Worm (Caenorhabditis elegans) whole organism, L1 larva: ENCODE measurements around the gene Y32B12B.1.

Experiments
- C16A3.4 ChIP-seq: fragments of 150-350 bp; optimal IDR thresholded peaks from 2 replicates; lab custom pipeline; 2014; ENCODE audit warnings: missing biosample characterization, missing genetic modification characterization
- F16B12.6 ChIP-seq: fragments of 150-350 bp; optimal IDR thresholded peaks from 2 replicates; lab custom pipeline; 2014; ENCODE audit warnings: missing biosample characterization, missing genetic modification characterization
- alr-1 ChIP-seq: fragments of 200-800 bp; sonication (Bioruptor generic); optimal IDR thresholded peaks from 2 replicates; lab custom pipeline; 2018; ENCODE audit warnings: borderline replicate concordance, mild to moderate bottlenecking, missing genetic modification characterization, missing compliant biosample characterization
- ama-1 ChIP-seq: fragments of 150-350 bp; optimal IDR thresholded peaks from 2 replicates; lab custom pipeline; 2014
- blmp-1 ChIP-seq: fragments of 150-350 bp; optimal IDR thresholded peaks from 2 replicates; lab custom pipeline; 2014; ENCODE audit warnings: missing biosample characterization, missing genetic modification characterization
- ceh-63 ChIP-seq: fragments of 200-800 bp; sonication (Bioruptor generic); optimal IDR thresholded peaks from 2 replicates; lab custom pipeline; 2018; ENCODE audit warnings: mild to moderate bottlenecking, missing genetic modification characterization, missing compliant biosample characterization
- ceh-82 ChIP-seq, 3 experiments: fragments of 150-350 bp in 1 of 3; sonication (generic microtip) in 2 of 3; optimal IDR thresholded peaks; 2 replicates each; lab custom pipeline; 2014 to 2017; ENCODE audit warnings: missing biosample characterization in 3 of 3, missing genetic modification characterization in 3 of 3
- ceh-88 ChIP-seq: fragments of 200-800 bp; sonication (Bioruptor generic); IDR thresholded peaks from 2 replicates; pipeline ENCODE4 v1.3.6; 2022; ENCODE audit warnings: missing genetic modification characterization, missing compliant biosample characterization
- ces-1 ChIP-seq: fragments of 150-350 bp; optimal IDR thresholded peaks from 2 replicates; lab custom pipeline; 2014; ENCODE audit warnings: missing biosample characterization, missing genetic modification reagents, missing genetic modification characterization
- dpl-1 ChIP-seq, 3 experiments: fragments of 150-350 bp in 2 of 3; sonication (generic microtip) in 1 of 3; optimal IDR thresholded peaks; 2 replicates each; lab custom pipeline; 2014 to 2017; ENCODE audit warnings: missing biosample characterization in 3 of 3, missing genetic modification characterization in 3 of 3, missing genetic modification reagents in 3 of 3
- dsc-1 ChIP-seq: sonication (generic microtip); optimal IDR thresholded peaks from 2 replicates; lab custom pipeline; 2016; ENCODE audit warnings: mild to moderate bottlenecking, missing genetic modification characterization, missing compliant biosample characterization
- efl-1 ChIP-seq, 4 experiments: fragments of 150-350 bp; optimal IDR thresholded peaks in 3 of 4; peaks in 1 of 4; 1 replicate in 1 of 4; 2 replicates in 3 of 4; lab custom pipeline; 2014; ENCODE audit warnings: missing biosample characterization in 2 of 4, missing genetic modification characterization in 2 of 4, missing genetic modification reagents in 2 of 4
- egl-27 ChIP-seq, 2 experiments: fragments of 150-350 bp in 1 of 2; sonication (generic microtip); optimal IDR thresholded peaks; 3 replicates each; lab custom pipeline; 2017 to 2018; ENCODE audit warnings: missing biosample characterization in 2 of 2, missing genetic modification characterization in 2 of 2, missing genetic modification reagents in 2 of 2
- fkh-8 ChIP-seq: sonication (generic microtip); optimal IDR thresholded peaks from 2 replicates; lab custom pipeline; 2016; ENCODE audit warnings: mild to moderate bottlenecking, missing genetic modification characterization, missing compliant biosample characterization
- hlh-4 ChIP-seq: sonication (generic microtip); optimal IDR thresholded peaks from 2 replicates; lab custom pipeline; 2016; ENCODE audit warnings: mild to moderate bottlenecking, missing genetic modification characterization, missing compliant biosample characterization
- jun-1 ChIP-seq: fragments of 150-350 bp; optimal IDR thresholded peaks from 2 replicates; lab custom pipeline; 2014; ENCODE audit warnings: missing biosample characterization, missing genetic modification reagents, missing genetic modification characterization
- lin-13 ChIP-seq: fragments of 150-350 bp; optimal IDR thresholded peaks from 2 replicates; lab custom pipeline; 2014; ENCODE audit warnings: missing biosample characterization, missing genetic modification reagents, missing genetic modification characterization
- lin-14 ChIP-seq: fragments of 200-800 bp; sonication (Bioruptor generic); optimal IDR thresholded peaks from 2 replicates; lab custom pipeline; 2018; ENCODE audit warnings: mild to moderate bottlenecking, missing genetic modification characterization, moderate library complexity, missing compliant biosample characterization
- lin-15B ChIP-seq: fragments of 150-350 bp; sonication (generic microtip); optimal IDR thresholded peaks from 3 replicates; lab custom pipeline; 2014; ENCODE audit warnings: missing biosample characterization, missing genetic modification characterization
- lin-35 ChIP-seq, 2 experiments: fragments of 150-350 bp; optimal IDR thresholded peaks; 2 replicates each; lab custom pipeline; 2014; ENCODE audit warnings: missing biosample characterization in 2 of 2, missing genetic modification characterization in 2 of 2, missing genetic modification reagents in 2 of 2
- lir-3 ChIP-seq: sonication (generic microtip); optimal IDR thresholded peaks from 2 replicates; lab custom pipeline; 2016; ENCODE audit warnings: mild to moderate bottlenecking, missing genetic modification characterization, moderate library complexity, missing compliant biosample characterization; ENCODE audit not compliant: poor library complexity
- lsy-2 ChIP-seq, 2 experiments: fragments of 150-350 bp; optimal IDR thresholded peaks; 2 replicates each; lab custom pipeline; 2014; ENCODE audit warnings: missing biosample characterization in 2 of 2, missing genetic modification characterization in 2 of 2
- mdl-1 ChIP-seq, 2 experiments: fragments of 150-350 bp; optimal IDR thresholded peaks; 2 replicates each; lab custom pipeline; 2014 to 2017; ENCODE audit warnings: missing biosample characterization in 2 of 2, missing genetic modification characterization in 2 of 2, inconsistent platforms in 1 of 2
- mef-2 ChIP-seq: fragments of 150-350 bp; optimal IDR thresholded peaks from 2 replicates; lab custom pipeline; 2014; ENCODE audit warnings: missing biosample characterization, missing genetic modification characterization
- mep-1 ChIP-seq: fragments of 150-350 bp; optimal IDR thresholded peaks from 2 replicates; lab custom pipeline; 2014; ENCODE audit warnings: missing biosample characterization, missing genetic modification characterization
- nhr-12 ChIP-seq: sonication (generic microtip); optimal IDR thresholded peaks from 2 replicates; lab custom pipeline; 2017; ENCODE audit warnings: missing biosample characterization, missing genetic modification characterization
- nhr-19 ChIP-seq: fragments of 200-800 bp; sonication (Bioruptor generic); conservative IDR thresholded peaks from 2 replicates; pipeline ENCODE4 v1.3.6; 2022; ENCODE audit warnings: missing genetic modification characterization, missing compliant biosample characterization
- nhr-20 ChIP-seq: sonication (generic microtip); optimal IDR thresholded peaks from 2 replicates; lab custom pipeline; 2016; ENCODE audit warnings: mild to moderate bottlenecking, missing genetic modification characterization, missing compliant biosample characterization
- nhr-47 ChIP-seq: sonication (generic microtip); optimal IDR thresholded peaks from 2 replicates; lab custom pipeline; 2016; ENCODE audit warnings: mild to moderate bottlenecking, missing genetic modification characterization, moderate library complexity, missing compliant biosample characterization
- nhr-76 ChIP-seq: sonication (generic microtip); optimal IDR thresholded peaks from 2 replicates; lab custom pipeline; 2017; ENCODE audit warnings: missing biosample characterization, missing genetic modification characterization
- nhr-77 ChIP-seq: fragments of 150-350 bp; optimal IDR thresholded peaks from 2 replicates; lab custom pipeline; 2014; ENCODE audit warnings: missing biosample characterization, missing genetic modification characterization
- nhr-90 ChIP-seq: sonication (generic microtip); optimal IDR thresholded peaks from 2 replicates; lab custom pipeline; 2016; ENCODE audit warnings: mild to moderate bottlenecking, missing genetic modification characterization, missing compliant biosample characterization; ENCODE audit not compliant: poor library complexity
- pax-3 ChIP-seq: fragments of 200-800 bp; sonication (Bioruptor generic); optimal IDR thresholded peaks from 2 replicates; lab custom pipeline; 2018; ENCODE audit warnings: mild to moderate bottlenecking, missing genetic modification characterization, moderate library complexity, missing compliant biosample characterization
- rnt-1 ChIP-seq: sonication (generic microtip); optimal IDR thresholded peaks from 2 replicates; lab custom pipeline; 2016; ENCODE audit warnings: mild to moderate bottlenecking, missing genetic modification characterization, moderate library complexity, missing compliant biosample characterization
- skn-1 ChIP-seq: fragments of 150-350 bp; optimal IDR thresholded peaks from 2 replicates; lab custom pipeline; 2014; ENCODE audit warnings: missing biosample characterization, missing genetic modification characterization
- snpc-4 ChIP-seq: fragments of 150-350 bp; optimal IDR thresholded peaks from 2 replicates; lab custom pipeline; 2014; ENCODE audit warnings: missing biosample characterization, missing genetic modification characterization
- snu-23 ChIP-seq: sonication (generic microtip); optimal IDR thresholded peaks from 2 replicates; lab custom pipeline; 2016; ENCODE audit warnings: missing genetic modification characterization, missing compliant biosample characterization
- sup-37 ChIP-seq: fragments of 200-800 bp; sonication (Bioruptor generic); optimal IDR thresholded peaks from 2 replicates; lab custom pipeline; 2018; ENCODE audit warnings: mild to moderate bottlenecking, missing genetic modification characterization, missing compliant biosample characterization
- swsn-7 ChIP-seq: sonication (generic microtip); optimal IDR thresholded peaks from 2 replicates; lab custom pipeline; 2016; ENCODE audit warnings: missing genetic modification characterization, missing compliant biosample characterization
- tbx-2 ChIP-seq: sonication (generic microtip); optimal IDR thresholded peaks from 2 replicates; lab custom pipeline; 2016; ENCODE audit warnings: missing genetic modification characterization, missing compliant biosample characterization
- unc-130 ChIP-seq: fragments of 150-350 bp; optimal IDR thresholded peaks from 2 replicates; lab custom pipeline; 2017; ENCODE audit warnings: missing biosample characterization, missing genetic modification characterization, inconsistent platforms
- unc-30 ChIP-seq: sonication (generic microtip); optimal IDR thresholded peaks from 2 replicates; lab custom pipeline; 2017; ENCODE audit warnings: missing biosample characterization, missing genetic modification characterization
- unc-86 ChIP-seq: sonication (generic microtip); optimal IDR thresholded peaks from 2 replicates; lab custom pipeline; 2016; ENCODE audit warnings: missing genetic modification characterization, missing compliant biosample characterization
- xbp-1 ChIP-seq: sonication (generic microtip); optimal IDR thresholded peaks from 2 replicates; lab custom pipeline; 2016; ENCODE audit warnings: missing genetic modification characterization, missing compliant biosample characterization

Y32B12B.1 gene

ce11 chrV:16497504-16497903 is 39.3 kb upstream of the Y32B12B.1 start, which contains the start of gene srh-136:
srh-136 (minus strand) TSS chrV:16497596.
- TF ChIP-seq fkh-8 (tag; lab: Kevin White, UChicago), result peak; percentile 4
- no peak for TF ChIP-seq pax-3 (tag; lab: Kevin White, UChicago)
- TF ChIP-seq egl-27 (tag; optimal IDR thresholded peaks at IDR 0.05; lab: Kevin White, UChicago), result no peak
- TF ChIP-seq ceh-63, result no peak
- no peak for TF ChIP-seq sup-37 (GFP tag; lab: Kevin White, UChicago)
- TF ChIP-seq alr-1 (tag; lab: Kevin White, UChicago), result no peak
- no peak for TF ChIP-seq mef-2 (tag; lab: Kevin White, UChicago)
- TF ChIP-seq nhr-12 (tag; lab: Kevin White, UChicago), result no peak
- TF ChIP-seq hlh-4, result peak; percentile 93

- TF ChIP-seq nhr-20 (peak; percentile 22), blmp-1 (tag; lab: Kevin White, UChicago) (peak; percentile 71), lir-3 (no peak), mdl-1 (tag; optimal IDR thresholded peaks at IDR 0.05; lab: Kevin White, UChicago) (no peak), lin-14 (peak; percentile 42), xbp-1 (tag; lab: Kevin White, UChicago) (peak; percentile 39), unc-30 (tag; lab: Kevin White, UChicago) (no peak), mep-1 (tag; lab: Kevin White, UChicago) (peak; percentile 68), lin-15B (peak; percentile 26), nhr-19 (GFP tag; lab: Robert Waterston, UW) (peak; percentile 26; the same call in 1 of the 2 replicates), lin-35 (GFP tag; optimal IDR thresholded peaks at IDR 0.05; lab: Kevin White, UChicago) (peak; percentile 78 to 92), ces-1 (no peak), pax-3 (tag; lab: Kevin White, UChicago) (no peak), lsy-2 (tag; optimal IDR thresholded peaks at IDR 0.05; lab: Kevin White, UChicago) (peak; percentile 57 to 83), tbx-2 (tag; lab: Kevin White, UChicago) (peak; percentile 28), F16B12.6 (peak; percentile 84), jun-1 (no peak), ama-1 (no peak), ceh-82 (tag; optimal IDR thresholded peaks at IDR 0.05; lab: Kevin White, UChicago) (peak; percentile 17 to 49 (median 28)), nhr-47 (tag; lab: Kevin White, UChicago) (peak; percentile 58), nhr-77 (tag; lab: Kevin White, UChicago) (no peak), dpl-1 (GFP tag; optimal IDR thresholded peaks at IDR 0.05; lab: Kevin White, UChicago) (peak; percentile 83 to 90 (median 85)), unc-86 (peak; percentile 7), swsn-7 (tag; lab: Kevin White, UChicago) (peak; percentile 54), C16A3.4 (tag; lab: Kevin White, UChicago) (peak; percentile 43), lin-13 (GFP tag; lab: Kevin White, UChicago) (peak; percentile 45), fkh-8 (tag; lab: Kevin White, UChicago) (no peak), snpc-4 (tag; lab: Kevin White, UChicago) (peak; percentile 38), efl-1 (optimal IDR thresholded peaks at IDR 0.05; lab: Kevin White, UChicago) (peak; percentile 91 to 92), efl-1 (GFP tag; optimal IDR thresholded peaks at IDR 0.05 in 1 of 2; lab: Kevin White, UChicago) (peak; percentile 88 to 99), nhr-90 (tag; lab: Kevin White, UChicago) (peak; percentile 15), dsc-1 (tag; lab: Kevin White, UChicago) (peak; percentile 15), snu-23 (peak; percentile 64), skn-1 (peak; percentile 40), rnt-1 (tag; lab: Kevin White, UChicago) (peak; percentile 63), ceh-88 (GFP tag; lab: Robert Waterston, UW) (no peak), unc-130 (tag; lab: Kevin White, UChicago) (peak; percentile 59), nhr-76 (no peak)
Measured at ce11 chrV:16499006-16499405, 37.8 kb upstream of the Y32B12B.1 start, which contains the start of gene F36D3.1. F36D3.1 (plus strand) TSS chrV:16499352.
